Worm (Caenorhabditis elegans): Measurements from ENCODE around the gene K09C6.9.
"Not testable (repeated sequence)": the region's sequence is repeated elsewhere in the genome, so short reads cannot be mapped to it uniquely, and the experiment has no call there.

Gene K09C6.9

ce11 chrV:893437-894018 lies 38.7 kb upstream of the K09C6.9 start, which contains the start of the genes srlf-23 and srlf-20:
TSS of gene srlf-23 (minus strand) at chrV:893537.
TSS of gene srlf-20 (plus strand) at chrV:893968.
- TF ChIP-seq nhr-28 (tag; optimal IDR thresholded peaks at IDR 0.05) = no peak
- no peak for TF ChIP-seq ZK546.5 (tag; optimal IDR thresholded peaks at IDR 0.05)
- TF ChIP-seq nhr-77 (tag; optimal IDR thresholded peaks at IDR 0.05) = no peak
- no peak for TF ChIP-seq snpc-4 (tag; optimal IDR thresholded peaks at IDR 0.05)
- TF ChIP-seq mdl-1 (tag; optimal IDR thresholded peaks at IDR 0.05) = no peak
- TF ChIP-seq daf-19 (GFP tag; conservative IDR thresholded peaks at IDR 0.05) = no peak
- TF ChIP-seq nhr-111 (GFP tag; optimal IDR thresholded peaks at IDR 0.05) = no peak
- TF ChIP-seq ceh-44 (GFP tag; IDR thresholded peaks at IDR 0.05) = no peak
- TF ChIP-seq fkh-10 (GFP tag; optimal IDR thresholded peaks at IDR 0.05) = no peak
- no peak for TF ChIP-seq nhr-25 (tag; optimal IDR thresholded peaks at IDR 0.05; ENCODE audit: borderline replicate concordance, insufficient read depth)
- TF ChIP-seq dmd-6 (GFP tag; IDR thresholded peaks at IDR 0.05) = no peak

DNA sequence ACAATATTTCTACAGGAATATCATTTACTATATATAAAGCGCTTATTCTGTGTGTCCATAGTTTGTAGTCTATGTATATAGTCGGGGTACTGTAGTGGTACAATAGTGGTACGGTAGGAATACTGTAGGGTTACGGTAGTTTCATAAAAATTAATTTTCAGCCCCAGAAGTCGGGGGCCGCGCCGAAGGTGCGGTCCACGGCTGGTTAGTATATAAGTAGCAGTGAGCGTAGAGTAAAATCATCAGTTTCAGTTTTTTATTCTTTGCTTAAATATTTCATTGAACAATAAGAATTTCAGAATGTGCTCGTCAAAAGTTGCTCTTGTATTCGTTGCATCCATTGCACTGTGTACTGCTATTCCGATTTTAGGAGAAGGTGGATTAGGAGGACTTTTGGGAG lies 36.0 kb upstream of the K09C6.9 start, which contains the start of gene srlf-22:
Gene srlf-22, plus strand, starts transcription at position 301 of the 400 bp plus-strand sequence.
- TF ChIP-seq F10B5.3 (tag; optimal IDR thresholded peaks at IDR 0.05); nhr-25 (tag; optimal IDR thresholded peaks at IDR 0.05; ENCODE audit: borderline replicate concordance, insufficient read depth); fos-1 (tag; optimal IDR thresholded peaks at IDR 0.05): not testable (repeated sequence)

- TF ChIP-seq unc-130 (GFP tag; optimal IDR thresholded peaks at IDR 0.05) (no peak), F26F4.8 (GFP tag; conservative IDR thresholded peaks at IDR 0.05) (no peak), mdl-1 (tag; optimal IDR thresholded peaks at IDR 0.05) (no peak), dpl-1 (GFP tag; optimal IDR thresholded peaks at IDR 0.05) (no peak), ztf-11 (tag; optimal IDR thresholded peaks at IDR 0.05) (no peak)
Observed at ce11 chrV:890423-890822, 35.6 kb upstream of the K09C6.9 start, which contains the start of gene srlf-21. TSS of gene srlf-21 (minus strand) at chrV:890523.

ce11 chrV:889216-889615 lies 34.4 kb upstream of the K09C6.9 start, which contains the start of gene T02B11.6:
TSS of gene T02B11.6 (minus strand) at chrV:889316.
- TF ChIP-seq lsy-2 (tag; optimal IDR thresholded peaks at IDR 0.05) (no peak), jun-1 (tag; optimal IDR thresholded peaks at IDR 0.05) (no peak), nhr-42 (GFP tag; IDR thresholded peaks at IDR 0.05) (no peak), nhr-76 (tag; optimal IDR thresholded peaks at IDR 0.05) (no peak), tra-1 (GFP tag; IDR thresholded peaks at IDR 0.05) (no peak), daf-12 (tag; optimal IDR thresholded peaks at IDR 0.05) (no peak), cey-2 (tag; optimal IDR thresholded peaks at IDR 0.05; ENCODE audit: borderline replicate concordance, insufficient read depth) (no peak), ztf-7 (tag; optimal IDR thresholded peaks at IDR 0.05) (no peak), daf-8 (GFP tag; IDR thresholded peaks at IDR 0.05) (no peak), ceh-20 (GFP tag; IDR thresholded peaks at IDR 0.05) (no peak), lin-29 (GFP tag; IDR thresholded peaks at IDR 0.05) (no peak), mep-1 (tag; optimal IDR thresholded peaks at IDR 0.05) (no peak), hif-1 (tag; optimal IDR thresholded peaks at IDR 0.05) (no peak), dmd-6 (GFP tag; IDR thresholded peaks at IDR 0.05) (no peak), nhr-77 (tag; optimal IDR thresholded peaks at IDR 0.05) (no peak), ceh-32 (tag; optimal IDR thresholded peaks at IDR 0.05; ENCODE audit: poor library complexity) (no peak), fkh-10 (GFP tag; optimal IDR thresholded peaks at IDR 0.05) (no peak), aha-1 (tag) (no peak), F26F4.8 (GFP tag; conservative IDR thresholded peaks at IDR 0.05) (no peak), lin-15B (tag; optimal IDR thresholded peaks at IDR 0.05) (no peak)

ce11 chrV:884324-884723 lies 29.5 kb upstream of the K09C6.9 start, which contains the start of gene srj-38:
TSS of gene srj-38 (minus strand) at chrV:884424.
- TF ChIP-seq unc-130 (GFP tag; optimal IDR thresholded peaks at IDR 0.05) = no peak
- no peak for TF ChIP-seq nhr-102 (tag; optimal IDR thresholded peaks at IDR 0.05)
- TF ChIP-seq zag-1 (tag; optimal IDR thresholded peaks at IDR 0.05) = no peak
- TF ChIP-seq mdt-29 (GFP tag; IDR thresholded peaks at IDR 0.05) = no peak
- TF ChIP-seq hif-1 (tag; optimal IDR thresholded peaks at IDR 0.05) = no peak

All from whole organism, L4 larva.